Fruit fly (Drosophila melanogaster) whole organism, wandering third instar larva: Measurements from ENCODE around the gene CG14321.
A peak's percentile ranks its signal among the peaks of the same experiment; 100 is the strongest.

Experiments used
- Abd-B ChIP-seq: fragments of >200 bp; optimal IDR thresholded peaks from 2 replicates; lab custom pipeline; 2017; ENCODE audit warnings: missing biosample characterization, missing genetic modification characterization
- CG32264 ChIP-seq: fragments of 200-800 bp; sonication (Bioruptor generic); optimal IDR thresholded peaks from 2 replicates; lab custom pipeline; 2016; ENCODE audit warnings: missing biosample characterization, missing genetic modification characterization
- CG9705 ChIP-seq: fragments of 200-800 bp; sonication (Bioruptor generic); optimal IDR thresholded peaks from 2 replicates; lab custom pipeline; 2018; ENCODE audit warnings: missing biosample characterization, mild to moderate bottlenecking, missing genetic modification characterization
- CrebA ChIP-seq: fragments of 200-800 bp; sonication (Bioruptor generic); optimal IDR thresholded peaks from 2 replicates; lab custom pipeline; 2016; ENCODE audit warnings: missing biosample characterization, mild to moderate bottlenecking, missing genetic modification characterization, borderline replicate concordance
- Dfd ChIP-seq: fragments of >200 bp; optimal IDR thresholded peaks from 2 replicates; lab custom pipeline; 2017; ENCODE audit warnings: missing biosample characterization, missing genetic modification characterization
- Dif ChIP-seq: fragments of 200-275, 200-300 bp; sonication (Bioruptor generic); optimal IDR thresholded peaks from 2 replicates; lab custom pipeline; 2018; ENCODE audit warnings: missing biosample characterization, missing genetic modification characterization; ENCODE audit not compliant: partially characterized antibody
- GATAd ChIP-seq: sonication (Bioruptor generic); optimal IDR thresholded peaks from 2 replicates; lab custom pipeline; 2016; ENCODE audit warnings: missing biosample characterization, missing genetic modification characterization
- HLH106 ChIP-seq: fragments of 200-800 bp; optimal IDR thresholded peaks from 3 replicates; lab custom pipeline; 2019; ENCODE audit warnings: missing biosample characterization, mild to moderate bottlenecking, missing genetic modification characterization, moderate library complexity
- Hnf4 ChIP-seq: fragments of 200-800 bp; sonication (Bioruptor generic); optimal IDR thresholded peaks from 2 replicates; lab custom pipeline; 2016; ENCODE audit warnings: missing biosample characterization, mild to moderate bottlenecking, missing genetic modification characterization
- Hr78 ChIP-seq: fragments of >200 bp; optimal IDR thresholded peaks from 2 replicates; lab custom pipeline; 2017; ENCODE audit warnings: missing biosample characterization, missing genetic modification characterization
- Hr83 ChIP-seq: fragments of 200-300 bp; sonication (Bioruptor generic); optimal IDR thresholded peaks from 2 replicates; lab custom pipeline; 2016; ENCODE audit warnings: missing biosample characterization, mild to moderate bottlenecking, missing genetic modification characterization, moderate library complexity; ENCODE audit not compliant: poor library complexity, severe bottlenecking
- Jra ChIP-seq: sonication (Bioruptor generic); optimal IDR thresholded peaks from 2 replicates; lab custom pipeline; 2016; ENCODE audit warnings: missing biosample characterization, missing genetic modification characterization
- Mio ChIP-seq: sonication (Bioruptor generic); optimal IDR thresholded peaks from 2 replicates; lab custom pipeline; 2016; ENCODE audit warnings: missing biosample characterization, missing genetic modification characterization
- Myc ChIP-seq: fragments of >200 bp; optimal IDR thresholded peaks from 2 replicates; lab custom pipeline; 2017
- N ChIP-seq: fragments of >200 bp; optimal IDR thresholded peaks from 2 replicates; lab custom pipeline; 2018; ENCODE audit warnings: missing biosample characterization, missing external identifiers, missing genetic modification characterization
- OdsH ChIP-seq: fragments of 200-800 bp; sonication (Bioruptor generic); optimal IDR thresholded peaks from 2 replicates; lab custom pipeline; 2016; ENCODE audit warnings: missing biosample characterization, mild to moderate bottlenecking, missing genetic modification characterization
- Rel ChIP-seq, 2 experiments: fragments of 200-800 bp; sonication (Bioruptor generic) in 1 of 2; optimal IDR thresholded peaks; 2 replicates in 1 of 2; 3 replicates in 1 of 2; lab custom pipeline; 2016 to 2019; ENCODE audit warnings: mild to moderate bottlenecking in 2 of 2, missing biosample characterization in 2 of 2, missing genetic modification characterization in 2 of 2, moderate library complexity in 1 of 2
- Sp1 ChIP-seq: fragments of 200-800 bp; sonication (Bioruptor generic); optimal IDR thresholded peaks from 3 replicates; lab custom pipeline; 2019; ENCODE audit warnings: missing biosample characterization, mild to moderate bottlenecking, missing genetic modification characterization, moderate library complexity
- Vsx2 ChIP-seq: fragments of 200-300, 225-300 bp; sonication (Bioruptor generic); optimal IDR thresholded peaks from 2 replicates; lab custom pipeline; 2018; ENCODE audit warnings: missing biosample characterization, missing genetic modification characterization; ENCODE audit not compliant: partially characterized antibody
- br ChIP-seq: fragments of 200-800 bp; sonication (Bioruptor generic); optimal IDR thresholded peaks from 2 replicates; lab custom pipeline; 2016; ENCODE audit warnings: missing biosample characterization, missing genetic modification characterization
- brk ChIP-seq: fragments of 200-800 bp; sonication (Bioruptor generic); optimal IDR thresholded peaks from 2 replicates; lab custom pipeline; 2016; ENCODE audit warnings: missing biosample characterization, mild to moderate bottlenecking, missing genetic modification characterization
- dl ChIP-seq, 2 experiments: fragments of 175-275, 200-275 bp in 1 of 2; fragments of 200-275 bp in 1 of 2; sonication (Bioruptor generic); optimal IDR thresholded peaks; lab custom pipeline; 2018; ENCODE audit warnings: mild to moderate bottlenecking in 2 of 2, missing biosample characterization in 2 of 2, missing genetic modification characterization in 2 of 2, moderate library complexity in 2 of 2; ENCODE audit not compliant: partially characterized antibody in 2 of 2, insufficient read depth in 1 of 2
- dmrt93B ChIP-seq: fragments of 200-800 bp; sonication (Bioruptor generic); optimal IDR thresholded peaks from 2 replicates; lab custom pipeline; 2018; ENCODE audit warnings: missing biosample characterization, mild to moderate bottlenecking, missing genetic modification characterization
- ey ChIP-seq: fragments of 200-800 bp; sonication (Bioruptor generic); optimal IDR thresholded peaks from 2 replicates; lab custom pipeline; 2016; ENCODE audit warnings: missing biosample characterization, missing genetic modification characterization
- foxo ChIP-seq, 2 experiments: fragments of 200-800 bp; sonication (Bioruptor generic); optimal IDR thresholded peaks; 2 replicates in 1 of 2; 3 replicates in 1 of 2; lab custom pipeline; 2016 to 2017; ENCODE audit warnings: missing biosample characterization in 2 of 2, missing genetic modification characterization in 2 of 2
- fru ChIP-seq: fragments of 200-800 bp; sonication (Bioruptor generic); optimal IDR thresholded peaks from 3 replicates; lab custom pipeline; 2016; ENCODE audit warnings: missing biosample characterization, mild to moderate bottlenecking, missing genetic modification characterization
- h ChIP-seq: fragments of 200-800 bp; sonication (Bioruptor generic); optimal IDR thresholded peaks from 3 replicates; lab custom pipeline; 2016; ENCODE audit warnings: missing biosample characterization, mild to moderate bottlenecking, missing genetic modification characterization
- jim ChIP-seq: fragments of 175-275, 200-325 bp; sonication (Bioruptor generic); optimal IDR thresholded peaks from 2 replicates; lab custom pipeline; 2016; ENCODE audit warnings: missing biosample characterization, mild to moderate bottlenecking, missing genetic modification characterization
- pan ChIP-seq: fragments of >200 bp; optimal IDR thresholded peaks from 2 replicates; lab custom pipeline; 2017
- psq ChIP-seq: fragments of 200-800 bp; sonication (Bioruptor generic); optimal IDR thresholded peaks from 3 replicates; lab custom pipeline; 2017; ENCODE audit warnings: missing biosample characterization, mild to moderate bottlenecking, missing genetic modification characterization, moderate library complexity
- rgr ChIP-seq: fragments of 200-800 bp; sonication (Bioruptor generic); optimal IDR thresholded peaks from 3 replicates; lab custom pipeline; 2016; ENCODE audit warnings: missing biosample characterization, mild to moderate bottlenecking, missing genetic modification characterization
- sage ChIP-seq: fragments of 200-800 bp; sonication (Bioruptor generic); optimal IDR thresholded peaks from 2 replicates; lab custom pipeline; 2016; ENCODE audit warnings: missing biosample characterization, mild to moderate bottlenecking, missing genetic modification characterization
- sv ChIP-seq: fragments of 200-800 bp; sonication (Bioruptor generic); optimal IDR thresholded peaks from 3 replicates; lab custom pipeline; 2016; ENCODE audit warnings: missing biosample characterization, missing genetic modification characterization
- tai ChIP-seq: sonication (Bioruptor generic); optimal IDR thresholded peaks from 2 replicates; lab custom pipeline; 2016; ENCODE audit warnings: missing biosample characterization, missing genetic modification characterization
- usp ChIP-seq: fragments of >200 bp; optimal IDR thresholded peaks from 2 replicates; lab custom pipeline; 2017; ENCODE audit warnings: missing biosample characterization, missing genetic modification characterization
- woc ChIP-seq: sonication (Bioruptor generic); optimal IDR thresholded peaks from 2 replicates; lab custom pipeline; 2016; ENCODE audit warnings: missing biosample characterization, mild to moderate bottlenecking, missing genetic modification characterization

CG14321 gene

dm6 chr3R:17712623-17713521 lies 20.5 kb upstream of the CG14321 start (continued):
- TF ChIP-seq Mio (GFP tag; lab: Kevin White, UChicago) (no peak), CG9705 (no peak), Hr78 (GFP tag; lab: Kevin White, UChicago) (no peak), Rel (GFP tag; optimal IDR thresholded peaks at IDR 0.05; lab: Kevin White, UChicago) (no peak), Rel (tag; optimal IDR thresholded peaks at IDR 0.05; lab: Kevin White, UChicago) (peak; percentile 65), OdsH (GFP tag; lab: Kevin White, UChicago) (no peak)

dm6 chr3R:17714370-17714769 lies 19.0 kb upstream of the CG14321 start:
- no peak for TF ChIP-seq Mio (GFP tag; lab: Kevin White, UChicago)
- TF ChIP-seq tai = no peak
- TF ChIP-seq brk (GFP tag; lab: Kevin White, UChicago) = no peak
- no peak for TF ChIP-seq fru (GFP tag; lab: Kevin White, UChicago)
- no peak for TF ChIP-seq ey
- TF ChIP-seq woc (GFP tag; lab: Kevin White, UChicago) = no peak
- no peak for TF ChIP-seq CG32264 (GFP tag; lab: Kevin White, UChicago)
- TF ChIP-seq Dfd (GFP tag; lab: Kevin White, UChicago) = no peak
- no peak for TF ChIP-seq jim (GFP tag; lab: Kevin White, UChicago)

dm6 chr3R:17714773-17715344 lies 18.5 kb upstream of the CG14321 start:
- TF ChIP-seq tai = no peak
- no peak for TF ChIP-seq br (GFP tag; lab: Kevin White, UChicago)
- peak; percentile 52 for TF ChIP-seq psq (GFP tag; lab: Kevin White, UChicago)
- peak; percentile 20 for TF ChIP-seq h (GFP tag; lab: Kevin White, UChicago)
- no peak for TF ChIP-seq Hr83
- TF ChIP-seq sv (GFP tag; lab: Kevin White, UChicago) = no peak
- TF ChIP-seq usp = no peak
- TF ChIP-seq GATAd = no peak
- no peak for TF ChIP-seq ey
- TF ChIP-seq Rel (GFP tag; optimal IDR thresholded peaks at IDR 0.05; lab: Kevin White, UChicago) = no peak
- TF ChIP-seq Rel (tag; optimal IDR thresholded peaks at IDR 0.05; lab: Kevin White, UChicago) = peak; percentile 80
- no peak for TF ChIP-seq dmrt93B (GFP tag; lab: Kevin White, UChicago)
- no peak for TF ChIP-seq dl (GFP tag; optimal IDR thresholded peaks at IDR 0.05; lab: Kevin White, UChicago; ENCODE audit: insufficient read depth in 1 of 2, partially characterized antibody in 2 of 2)
- TF ChIP-seq brk (GFP tag; lab: Kevin White, UChicago) = no peak

dm6 chr3R:17716858-17717596 lies 16.4 kb upstream of the CG14321 start:
- TF ChIP-seq Vsx2 (GFP tag; lab: Kevin White, UChicago) = no peak
- peak; percentile 66 for TF ChIP-seq brk (GFP tag; lab: Kevin White, UChicago)
- TF ChIP-seq sage = peak; percentile 28
- TF ChIP-seq jim (GFP tag; lab: Kevin White, UChicago) = no peak
- peak; percentile 96 to 97 for TF ChIP-seq dl (GFP tag; optimal IDR thresholded peaks at IDR 0.05; lab: Kevin White, UChicago; ENCODE audit: insufficient read depth in 1 of 2, partially characterized antibody in 2 of 2)
- TF ChIP-seq h (GFP tag; lab: Kevin White, UChicago) = peak; percentile 84
- TF ChIP-seq CG9705 = peak; percentile 26
- TF ChIP-seq N (GFP tag; lab: Kevin White, UChicago) = peak; percentile 13
- TF ChIP-seq tai = peak; percentile 9
- no peak for TF ChIP-seq Hr78 (GFP tag; lab: Kevin White, UChicago)
- no peak for TF ChIP-seq Rel (GFP tag; optimal IDR thresholded peaks at IDR 0.05; lab: Kevin White, UChicago)
- TF ChIP-seq Rel (tag; optimal IDR thresholded peaks at IDR 0.05; lab: Kevin White, UChicago) = peak; percentile 72
- peak; percentile 47 for TF ChIP-seq Sp1 (GFP tag; lab: Kevin White, UChicago)
- TF ChIP-seq rgr = peak; percentile 39
- TF ChIP-seq Myc (lab: Kevin White, UChicago) = no peak
- TF ChIP-seq br (GFP tag; lab: Kevin White, UChicago) = peak; percentile 61
- TF ChIP-seq foxo (GFP tag; optimal IDR thresholded peaks at IDR 0.05; lab: Kevin White, UChicago) = peak; percentile 52 to 56
- peak; percentile 45 for TF ChIP-seq Hnf4 (GFP tag; lab: Kevin White, UChicago)
- TF ChIP-seq woc (GFP tag; lab: Kevin White, UChicago) = peak; percentile 2
- no peak for TF ChIP-seq usp
- TF ChIP-seq Jra (GFP tag; lab: Kevin White, UChicago) = peak; percentile 83
- peak; percentile 3 for TF ChIP-seq ey
- no peak for TF ChIP-seq CrebA (GFP tag; lab: Kevin White, UChicago)
- no peak for TF ChIP-seq HLH106 (tag; lab: Kevin White, UChicago)
- TF ChIP-seq Abd-B (GFP tag; lab: Kevin White, UChicago) = no peak
- peak; percentile 53 for TF ChIP-seq OdsH (GFP tag; lab: Kevin White, UChicago)
- TF ChIP-seq GATAd = no peak
- TF ChIP-seq sv (GFP tag; lab: Kevin White, UChicago) = no peak
- peak; percentile 90 for TF ChIP-seq Hr83
- peak; percentile 75 for TF ChIP-seq psq (GFP tag; lab: Kevin White, UChicago)
- TF ChIP-seq pan (lab: Kevin White, UChicago) = no peak
- TF ChIP-seq dmrt93B (GFP tag; lab: Kevin White, UChicago) = no peak
- TF ChIP-seq Dif (GFP tag; lab: Kevin White, UChicago) = peak; percentile 98
- peak; percentile 75 for TF ChIP-seq fru (GFP tag; lab: Kevin White, UChicago)
